Fruit fly (Drosophila melanogaster) S2 (cell line): Measurements from ENCODE around the gene RpL34b.

ENCODE experiments used
- CG8478 ChIP-seq: fragments of >200 bp; optimal IDR thresholded peaks from 2 replicates; lab custom pipeline; 2018
- CTCF ChIP-seq, 2 experiments: fragments of >200 bp; optimal IDR thresholded peaks; 2 replicates each; lab custom pipeline; 2018

dm6 chr3R:9394385-9395042 is 6.5 kb downstream of the RpL34b start, which contains the start of gene FER:
- TF ChIP-seq CG8478 (lab: Kevin White, UChicago) (no peak), CTCF (optimal IDR thresholded peaks at IDR 0.05; lab: Kevin White, UChicago) (no peak)
